Worm (Caenorhabditis elegans): Measurements from ENCODE around the gene F14F9.3.

F14F9.3 gene

DNA sequence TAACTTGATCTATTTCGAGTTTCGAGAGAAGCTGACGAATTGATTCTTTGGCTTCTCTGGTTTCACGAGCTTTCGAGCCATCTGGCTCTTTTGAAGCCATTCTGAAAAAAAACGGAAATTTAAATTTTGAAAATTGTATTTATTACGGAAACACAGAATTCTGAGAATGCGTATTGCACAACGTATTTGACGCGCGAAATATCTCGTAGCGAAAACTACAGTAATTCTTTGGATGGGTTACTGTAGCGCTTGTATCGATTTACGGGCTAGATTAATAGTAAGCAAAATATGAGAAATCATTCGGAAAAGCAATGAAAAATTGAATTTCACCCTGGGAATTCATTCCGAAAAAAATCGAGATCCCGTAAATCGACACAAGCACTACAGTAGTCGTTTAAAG is 24.4 kb upstream of the F14F9.3 start, which contains the start of gene C04F5.8:
Gene C04F5.8 (minus strand): TSS at position 101 of the 400 bp plus-strand sequence.
- TF ChIP-seq klf-2 (GFP tag; conservative IDR thresholded peaks at IDR 0.05) = no peak
- no peak for TF ChIP-seq ztf-29 (GFP tag; IDR thresholded peaks at IDR 0.05)
- no peak for TF ChIP-seq flt-1 (GFP tag; IDR thresholded peaks at IDR 0.05)
- no peak for TF ChIP-seq T22C8.4 (GFP tag; IDR thresholded peaks at IDR 0.05)
- no peak for TF ChIP-seq ref-1 (GFP tag; conservative IDR thresholded peaks at IDR 0.05)
- TF ChIP-seq tab-1 (GFP tag; IDR thresholded peaks at IDR 0.05) = no peak
- no peak for TF ChIP-seq med-1 (GFP tag; optimal IDR thresholded peaks at IDR 0.05; ENCODE audit: insufficient read depth)
- TF ChIP-seq cog-1 (tag; optimal IDR thresholded peaks at IDR 0.05) = no peak
- TF ChIP-seq ztf-23 (GFP tag; IDR thresholded peaks at IDR 0.05) = no peak

DNA sequence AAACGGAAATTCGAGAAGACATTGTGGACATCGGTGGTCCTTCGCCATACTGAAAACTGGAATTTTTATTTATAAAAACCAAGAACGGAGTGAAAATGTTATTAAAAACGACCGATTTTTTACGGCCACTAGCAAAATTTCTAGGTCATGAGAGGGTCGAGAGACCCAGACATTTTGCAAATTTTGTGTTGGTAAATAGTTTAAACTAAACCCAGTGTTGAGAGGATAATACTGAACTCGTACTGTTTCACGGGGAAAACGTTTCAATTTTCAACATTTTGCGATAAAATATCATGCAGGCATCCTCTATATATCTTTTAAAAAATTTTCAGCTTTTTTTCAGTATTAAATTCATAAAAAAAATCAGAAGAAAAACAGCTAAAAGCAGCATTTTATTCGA is 18.9 kb upstream of the F14F9.3 start, which contains the start of gene C04F5.9:
Gene C04F5.9 (minus strand): TSS at position 101 of the 400 bp plus-strand sequence.
- no peak for TF ChIP-seq tab-1 (GFP tag; IDR thresholded peaks at IDR 0.05)
- no peak for TF ChIP-seq ref-1 (GFP tag; conservative IDR thresholded peaks at IDR 0.05)
- TF ChIP-seq cog-1 (tag; optimal IDR thresholded peaks at IDR 0.05) = no peak
- no peak for TF ChIP-seq med-1 (GFP tag; optimal IDR thresholded peaks at IDR 0.05; ENCODE audit: insufficient read depth)
- no peak for TF ChIP-seq klf-2 (GFP tag; conservative IDR thresholded peaks at IDR 0.05)
- TF ChIP-seq T22C8.4 (GFP tag; IDR thresholded peaks at IDR 0.05) = no peak
- TF ChIP-seq ztf-29 (GFP tag; IDR thresholded peaks at IDR 0.05) = no peak
- no peak for TF ChIP-seq ztf-23 (GFP tag; IDR thresholded peaks at IDR 0.05)

DNA sequence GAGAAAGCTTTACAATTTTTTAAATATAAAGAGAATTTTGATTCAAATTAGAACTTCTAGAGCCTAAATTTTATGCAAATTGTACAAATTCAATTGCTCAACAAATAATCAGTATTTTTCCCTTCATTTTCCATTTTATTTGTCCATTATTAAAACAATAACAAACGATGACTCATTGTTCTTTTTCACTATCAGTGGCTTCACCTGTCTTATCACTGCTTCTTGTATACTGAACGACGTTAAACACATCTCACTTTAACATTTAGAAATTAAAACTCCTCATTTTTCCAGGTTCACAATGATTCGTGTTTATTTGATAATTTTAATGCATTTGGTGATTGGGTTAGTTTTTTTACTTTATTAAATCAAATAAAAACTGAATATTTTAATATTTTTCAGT is 18.3 kb upstream of the F14F9.3 start, which contains the start of gene sid-1:
Gene sid-1 (plus strand): TSS at position 292 of the 400 bp plus-strand sequence.
- TF ChIP-seq ztf-29 (GFP tag; IDR thresholded peaks at IDR 0.05) (no peak), med-1 (GFP tag; optimal IDR thresholded peaks at IDR 0.05; ENCODE audit: insufficient read depth) (no peak), tab-1 (GFP tag; IDR thresholded peaks at IDR 0.05) (no peak), cog-1 (tag; optimal IDR thresholded peaks at IDR 0.05) (no peak), ztf-23 (GFP tag; IDR thresholded peaks at IDR 0.05) (no peak), T22C8.4 (GFP tag; IDR thresholded peaks at IDR 0.05) (no peak), flt-1 (GFP tag; IDR thresholded peaks at IDR 0.05) (no peak), klf-2 (GFP tag; conservative IDR thresholded peaks at IDR 0.05) (no peak), ref-1 (GFP tag; conservative IDR thresholded peaks at IDR 0.05) (no peak)

DNA sequence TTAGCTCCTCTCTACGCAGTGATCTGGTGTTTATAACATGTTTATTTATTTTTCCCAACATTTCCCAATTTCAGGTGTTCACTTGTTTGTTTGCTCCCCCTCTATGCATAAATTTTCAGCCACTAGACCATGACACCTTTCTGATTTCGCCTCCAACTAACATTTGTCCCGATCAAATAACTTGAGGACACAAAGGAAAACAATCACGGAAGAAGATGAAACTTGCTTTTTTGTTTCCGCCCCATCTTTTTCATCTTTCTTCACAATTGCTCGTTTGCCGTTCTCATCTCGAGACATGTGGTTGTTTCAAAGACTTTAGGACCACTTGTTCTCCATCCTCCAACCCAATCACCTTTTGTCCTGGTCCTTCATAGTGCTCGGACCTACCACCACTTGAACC is 11.2 kb upstream of the F14F9.3 start, which contains the start of gene F14F9.5:
Gene F14F9.5 (plus strand): TSS at position 301 of the 400 bp plus-strand sequence.
- no peak for TF ChIP-seq ztf-23 (GFP tag; IDR thresholded peaks at IDR 0.05)
- TF ChIP-seq ref-1 (GFP tag; conservative IDR thresholded peaks at IDR 0.05) = no peak
- no peak for TF ChIP-seq T22C8.4 (GFP tag; IDR thresholded peaks at IDR 0.05)
- TF ChIP-seq med-1 (GFP tag; optimal IDR thresholded peaks at IDR 0.05; ENCODE audit: insufficient read depth) = no peak

DNA sequence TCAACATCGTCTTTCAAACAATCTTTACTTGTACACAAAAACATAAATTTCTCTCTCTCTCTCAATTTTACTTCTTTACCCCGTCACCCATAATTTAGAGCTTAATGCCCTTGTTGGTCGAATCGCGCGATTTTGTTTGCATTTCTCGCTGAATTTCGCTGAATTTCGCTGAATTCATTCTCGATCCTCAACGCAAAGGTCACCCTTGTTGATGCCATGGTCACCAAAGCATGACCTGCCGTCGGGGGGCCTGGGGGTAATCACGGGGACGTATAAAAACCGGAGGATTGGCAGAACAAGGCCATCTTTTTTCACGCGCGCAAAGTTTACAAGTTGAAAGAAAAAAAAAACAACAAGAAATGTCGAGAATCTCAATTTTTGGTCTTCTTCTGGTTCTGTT is 8.0 kb upstream of the F14F9.3 start, which contains the start of gene F14F9.8:
Gene F14F9.8 (plus strand): TSS at position 301 of the 400 bp plus-strand sequence.
- TF ChIP-seq ref-1 (GFP tag; conservative IDR thresholded peaks at IDR 0.05) (no peak), ztf-23 (GFP tag; IDR thresholded peaks at IDR 0.05) (no peak)

DNA sequence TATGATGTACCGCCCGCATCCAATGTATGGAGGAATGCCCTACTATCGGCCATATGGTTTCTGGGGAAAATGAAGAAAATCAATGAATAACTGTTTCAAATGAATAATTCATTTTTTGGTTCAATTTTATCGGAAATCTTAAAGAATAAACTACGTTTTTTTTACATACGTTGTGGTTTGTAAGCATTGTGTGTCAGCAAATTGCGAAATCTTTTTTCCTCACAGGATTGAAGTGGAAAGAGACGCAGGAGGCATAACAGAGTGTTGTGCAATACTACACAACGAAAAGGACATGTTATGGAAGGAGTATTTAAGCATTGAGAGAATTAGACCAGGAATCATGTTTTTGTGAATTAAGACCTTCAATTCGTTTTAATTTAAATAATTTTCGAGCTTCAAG is 6.6 kb upstream of the F14F9.3 start:
- TF ChIP-seq med-1 (GFP tag; optimal IDR thresholded peaks at IDR 0.05; ENCODE audit: insufficient read depth) = no peak
- TF ChIP-seq ztf-29 (GFP tag; IDR thresholded peaks at IDR 0.05) = no peak
- no peak for TF ChIP-seq ref-1 (GFP tag; conservative IDR thresholded peaks at IDR 0.05)
- no peak for TF ChIP-seq flt-1 (GFP tag; IDR thresholded peaks at IDR 0.05)
- TF ChIP-seq T22C8.4 (GFP tag; IDR thresholded peaks at IDR 0.05) = no peak
- TF ChIP-seq ztf-23 (GFP tag; IDR thresholded peaks at IDR 0.05) = no peak
- TF ChIP-seq klf-2 (GFP tag; conservative IDR thresholded peaks at IDR 0.05) = no peak
- TF ChIP-seq tab-1 (GFP tag; IDR thresholded peaks at IDR 0.05) = no peak
- TF ChIP-seq cog-1 (tag; optimal IDR thresholded peaks at IDR 0.05) = no peak

DNA sequence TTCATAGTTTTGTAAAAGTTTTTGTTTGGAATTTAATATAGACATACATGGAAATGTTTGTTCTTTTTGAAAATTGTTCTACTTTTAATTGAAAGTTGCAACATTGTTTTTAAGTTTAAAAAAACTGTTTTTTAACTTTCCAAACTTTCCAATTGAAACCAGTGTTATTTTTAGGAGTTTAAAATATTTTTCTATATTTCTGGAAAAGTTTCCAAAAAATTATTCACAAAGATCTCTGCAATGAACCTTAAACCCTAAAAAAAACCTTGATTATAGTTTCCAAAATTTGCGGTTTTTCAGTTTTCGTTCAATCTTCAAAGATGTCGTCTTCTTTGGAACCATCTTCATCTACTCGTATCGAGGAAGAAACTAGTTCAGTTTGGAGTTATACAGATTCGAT is 5.6 kb upstream of the F14F9.3 start, which contains the start of gene F14F9.4:
Gene F14F9.4 (plus strand): TSS at position 301 of the 400 bp plus-strand sequence.
- TF ChIP-seq T22C8.4 (GFP tag; IDR thresholded peaks at IDR 0.05) (no peak), flt-1 (GFP tag; IDR thresholded peaks at IDR 0.05) (no peak)

DNA sequence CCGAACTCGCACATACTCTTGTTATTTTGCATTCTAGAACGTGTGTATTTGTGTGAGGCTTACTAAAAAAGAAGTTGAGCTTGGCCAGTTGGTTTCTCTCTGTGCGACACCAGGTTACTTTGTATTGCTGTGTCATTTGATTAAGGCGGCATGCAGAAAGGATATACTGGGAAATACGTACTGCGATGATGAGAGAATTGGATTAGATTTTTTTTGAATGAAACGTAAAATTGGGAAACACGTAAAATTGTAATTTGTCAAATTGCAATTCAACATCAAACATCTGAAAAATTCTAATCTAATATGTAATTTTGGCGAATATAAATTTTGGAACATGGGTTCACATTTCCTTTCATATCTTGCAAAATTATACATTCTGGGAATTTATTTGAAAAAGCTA is 5.8 kb downstream of the F14F9.3 start, which contains the start of gene srh-129:
Gene srh-129 (minus strand): TSS at position 101 of the 400 bp plus-strand sequence.
- no peak for TF ChIP-seq tab-1 (GFP tag; IDR thresholded peaks at IDR 0.05)
- no peak for TF ChIP-seq ztf-23 (GFP tag; IDR thresholded peaks at IDR 0.05)
- no peak for TF ChIP-seq T22C8.4 (GFP tag; IDR thresholded peaks at IDR 0.05)
- TF ChIP-seq flt-1 (GFP tag; IDR thresholded peaks at IDR 0.05) = no peak
- no peak for TF ChIP-seq cog-1 (tag; optimal IDR thresholded peaks at IDR 0.05)
- TF ChIP-seq klf-2 (GFP tag; conservative IDR thresholded peaks at IDR 0.05) = no peak
- no peak for TF ChIP-seq ref-1 (GFP tag; conservative IDR thresholded peaks at IDR 0.05)
- no peak for TF ChIP-seq ztf-29 (GFP tag; IDR thresholded peaks at IDR 0.05)
- TF ChIP-seq med-1 (GFP tag; optimal IDR thresholded peaks at IDR 0.05; ENCODE audit: insufficient read depth) = no peak

DNA sequence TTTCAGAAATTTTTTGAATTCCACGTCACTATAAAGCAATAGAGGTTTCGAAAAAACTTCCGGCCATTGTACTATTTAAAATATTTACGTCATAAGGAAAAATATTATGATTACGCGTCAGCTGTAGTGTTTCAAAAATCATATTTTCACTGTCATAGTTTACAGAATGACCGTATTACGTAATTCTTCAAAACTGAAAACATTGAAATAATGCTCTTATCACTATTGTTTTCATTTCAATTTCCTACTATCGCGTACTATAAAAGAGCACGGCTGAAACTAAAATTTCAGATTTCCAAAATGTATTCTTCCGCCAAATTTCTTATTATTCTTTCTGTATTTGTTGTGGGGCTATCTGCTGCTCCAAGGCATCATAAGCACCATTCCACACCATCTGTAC is 6.5 kb downstream of the F14F9.3 start, which contains the start of gene F14F9.2:
Gene F14F9.2 (plus strand): TSS at position 301 of the 400 bp plus-strand sequence.
- no peak for TF ChIP-seq ztf-29 (GFP tag; IDR thresholded peaks at IDR 0.05)

DNA sequence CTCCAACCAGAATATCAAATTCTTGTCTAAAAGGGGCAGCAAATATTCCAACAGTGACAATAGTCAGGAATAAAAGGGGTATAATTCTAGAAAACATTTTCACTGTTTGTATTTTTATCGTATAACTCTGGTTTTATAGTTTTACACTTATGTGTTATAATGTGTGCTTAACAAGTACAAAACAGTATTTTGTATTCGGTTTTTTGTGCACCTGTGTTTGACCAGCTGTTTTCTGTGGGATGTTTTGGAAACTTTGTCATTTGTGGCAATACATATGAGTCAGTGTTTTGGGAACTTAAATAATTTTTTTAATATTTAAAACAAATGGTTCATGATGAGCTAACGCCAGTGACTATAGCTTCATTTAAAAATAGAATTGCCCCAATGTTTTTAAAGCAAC is 8.4 kb downstream of the F14F9.3 start, which contains the start of gene F14F9.6:
Gene F14F9.6 (minus strand): TSS at position 101 of the 400 bp plus-strand sequence.
- no peak for TF ChIP-seq ref-1 (GFP tag; conservative IDR thresholded peaks at IDR 0.05)
- no peak for TF ChIP-seq tab-1 (GFP tag; IDR thresholded peaks at IDR 0.05)
- no peak for TF ChIP-seq flt-1 (GFP tag; IDR thresholded peaks at IDR 0.05)
- no peak for TF ChIP-seq ztf-29 (GFP tag; IDR thresholded peaks at IDR 0.05)
- no peak for TF ChIP-seq klf-2 (GFP tag; conservative IDR thresholded peaks at IDR 0.05)
- TF ChIP-seq ztf-23 (GFP tag; IDR thresholded peaks at IDR 0.05) = no peak
- TF ChIP-seq cog-1 (tag; optimal IDR thresholded peaks at IDR 0.05) = no peak
- no peak for TF ChIP-seq T22C8.4 (GFP tag; IDR thresholded peaks at IDR 0.05)
- TF ChIP-seq med-1 (GFP tag; optimal IDR thresholded peaks at IDR 0.05; ENCODE audit: insufficient read depth) = no peak
